In the genomic region with DNA sequence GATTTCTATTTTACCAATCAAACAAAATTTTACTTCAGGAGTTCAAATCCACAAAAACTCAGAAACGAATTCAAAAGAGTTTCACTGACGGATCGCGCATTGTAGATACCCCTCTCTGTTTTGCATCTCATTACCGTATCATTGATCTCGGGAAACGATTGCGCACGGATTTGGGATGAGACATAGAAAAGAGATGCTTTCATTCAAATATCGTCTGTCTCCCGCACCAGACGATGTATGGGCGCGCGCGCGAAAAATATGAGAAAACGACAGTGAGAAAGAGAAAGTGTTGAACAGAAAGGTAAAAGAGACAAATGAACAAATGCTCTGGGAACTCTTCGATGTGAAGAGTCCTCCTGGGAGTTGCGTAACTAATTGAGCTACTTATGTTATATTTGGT, we compare ENCODE assay signal across 2 worm cellular contexts.
TF ChIP-seq lines count a peak whose summit lies in the region.

No protein-coding gene starts in this region.

TF ChIP-seq in whole organism, L1 larva, 84 proteins besides CTCF, POLR2A, EP300 and RAD21:
- peak; percentile 92 for TF ChIP-seq blmp-1 (tag; optimal IDR thresholded peaks at IDR 0.05; lab: Kevin White, UChicago)
- TF ChIP-seq fkh-4 (tag; optimal IDR thresholded peaks at IDR 0.05; lab: Kevin White, UChicago; ENCODE audit: borderline replicate concordance), result no peak

TF ChIP-seq in whole organism, mixed stage, embryonic, 35 proteins besides CTCF, POLR2A, EP300 and RAD21:
- TF ChIP-seq bed-3 (GFP tag; optimal IDR thresholded peaks at IDR 0.05; lab: Kevin White, UChicago), result no peak
- TF ChIP-seq sptf-1 (tag; optimal IDR thresholded peaks at IDR 0.05; lab: Kevin White, UChicago), result no peak
- TF ChIP-seq nhr-28 (tag; optimal IDR thresholded peaks at IDR 0.05; lab: Kevin White, UChicago), result no peak
- no peak for TF ChIP-seq ceh-39 (tag; optimal IDR thresholded peaks at IDR 0.05; lab: Kevin White, UChicago)
- no peak for TF ChIP-seq flh-1 (GFP tag; optimal IDR thresholded peaks at IDR 0.05; lab: Kevin White, UChicago)
- no peak for TF ChIP-seq elt-3 (tag; optimal IDR thresholded peaks at IDR 0.05; lab: Kevin White, UChicago)
- no peak for TF ChIP-seq nhr-237 (tag; optimal IDR thresholded peaks at IDR 0.05; lab: Kevin White, UChicago)
- no peak for TF ChIP-seq hlh-1 (tag; optimal IDR thresholded peaks at IDR 0.05; lab: Kevin White, UChicago)
- no peak for TF ChIP-seq ceh-83 (GFP tag; optimal IDR thresholded peaks at IDR 0.05; lab: Kevin White, UChicago)
- no peak for TF ChIP-seq nhr-12 (tag; optimal IDR thresholded peaks at IDR 0.05; lab: Kevin White, UChicago)
- no peak for TF ChIP-seq ceh-43 (GFP tag; optimal IDR thresholded peaks at IDR 0.05; lab: Kevin White, UChicago)
- TF ChIP-seq drap-1 (GFP tag; optimal IDR thresholded peaks at IDR 0.05; lab: Kevin White, UChicago), result no peak
- TF ChIP-seq elt-1 (tag; optimal IDR thresholded peaks at IDR 0.05; lab: Kevin White, UChicago; ENCODE audit: borderline replicate concordance, insufficient read depth), result peak; percentile 84
- no peak for TF ChIP-seq mab-5 (tag; optimal IDR thresholded peaks at IDR 0.05; lab: Kevin White, UChicago)
- TF ChIP-seq lsy-2 (tag; optimal IDR thresholded peaks at IDR 0.05; lab: Kevin White, UChicago), result no peak
- TF ChIP-seq zip-8 (tag; optimal IDR thresholded peaks at IDR 0.05; lab: Kevin White, UChicago), result peak; percentile 77
- no peak for TF ChIP-seq pha-4 (tag; optimal IDR thresholded peaks at IDR 0.05; lab: Kevin White, UChicago)
- no peak for TF ChIP-seq snpc-4 (tag; optimal IDR thresholded peaks at IDR 0.05; lab: Kevin White, UChicago)
- no peak for TF ChIP-seq ces-1 (GFP tag; optimal IDR thresholded peaks at IDR 0.05; lab: Kevin White, UChicago)
- no peak for TF ChIP-seq unc-39 (tag; optimal IDR thresholded peaks at IDR 0.05; lab: Kevin White, UChicago)
- no peak for TF ChIP-seq M03D4.4 (tag; optimal IDR thresholded peaks at IDR 0.05; lab: Kevin White, UChicago)
- no peak for TF ChIP-seq mep-1 (tag; optimal IDR thresholded peaks at IDR 0.05; lab: Kevin White, UChicago)
- TF ChIP-seq ztf-11 (tag; optimal IDR thresholded peaks at IDR 0.05; lab: Kevin White, UChicago), result no peak
- no peak for TF ChIP-seq nhr-76 (tag; optimal IDR thresholded peaks at IDR 0.05; lab: Kevin White, UChicago)
- TF ChIP-seq blmp-1 (tag; optimal IDR thresholded peaks at IDR 0.05; lab: Kevin White, UChicago), result peak; percentile 7
- no peak for TF ChIP-seq unc-120 (tag; optimal IDR thresholded peaks at IDR 0.05; lab: Kevin White, UChicago; ENCODE audit: poor library complexity, severe bottlenecking)
- TF ChIP-seq sem-2 (GFP tag; optimal IDR thresholded peaks at IDR 0.05; lab: Kevin White, UChicago), result no peak

Comparison
In these comparisons a context has a peak if more than half of its experiments do, and no peak if none do; other contexts are left out.
1. Of the 14 proteins assayed by ChIP-seq in both whole organism, L1 larva and whole organism, mixed stage, embryonic: peak only in whole organism, L1 larva: none; only in whole organism, mixed stage, embryonic: none; in both: blmp-1; in neither: 13.